Worm (Caenorhabditis elegans) whole organism, L3 larva: ENCODE measurements around the gene F46C5.7.

Experiments used
- R02D3.7 ChIP-seq: fragments of 150-350 bp; optimal IDR thresholded peaks from 2 replicates; lab custom pipeline; 2014; ENCODE audit warnings: missing biosample characterization, missing genetic modification characterization
- ZK546.5 ChIP-seq: sonication (generic microtip); optimal IDR thresholded peaks from 2 replicates; lab custom pipeline; 2017; ENCODE audit warnings: missing biosample characterization, missing genetic modification characterization
- aly-2 ChIP-seq: fragments of 150-350 bp; optimal IDR thresholded peaks from 2 replicates; lab custom pipeline; 2014; ENCODE audit warnings: missing biosample characterization, missing genetic modification characterization
- ama-1 ChIP-seq: fragments of 150-350 bp; optimal IDR thresholded peaks from 2 replicates; lab custom pipeline; 2018
- ceh-9 ChIP-seq: sonication (generic microtip); optimal IDR thresholded peaks from 2 replicates; lab custom pipeline; 2018; ENCODE audit warnings: missing biosample characterization, missing genetic modification characterization
- egl-5 ChIP-seq: fragments of 150-350 bp; optimal IDR thresholded peaks from 2 replicates; lab custom pipeline; 2017; ENCODE audit warnings: missing biosample characterization, missing genetic modification reagents, missing genetic modification characterization, inconsistent platforms
- elt-2 ChIP-seq: sonication (generic microtip); optimal IDR thresholded peaks from 2 replicates; lab custom pipeline; 2016; ENCODE audit warnings: missing genetic modification reagents, mild to moderate bottlenecking, missing genetic modification characterization, missing compliant biosample characterization
- lin-39 ChIP-seq: fragments of 150-350 bp; optimal IDR thresholded peaks from 2 replicates; lab custom pipeline; 2018; ENCODE audit warnings: missing biosample characterization, missing genetic modification reagents, missing genetic modification characterization
- nhr-237 ChIP-seq: fragments of 150-350 bp; optimal IDR thresholded peaks from 2 replicates; lab custom pipeline; 2014; ENCODE audit warnings: missing biosample characterization, missing genetic modification characterization
- nhr-28 ChIP-seq: fragments of 150-350 bp; optimal IDR thresholded peaks from 2 replicates; lab custom pipeline; 2014; ENCODE audit warnings: missing biosample characterization, missing genetic modification characterization
- snpc-4 ChIP-seq: fragments of 150-350 bp; optimal IDR thresholded peaks from 2 replicates; lab custom pipeline; 2014; ENCODE audit warnings: missing biosample characterization, missing genetic modification characterization

DNA sequence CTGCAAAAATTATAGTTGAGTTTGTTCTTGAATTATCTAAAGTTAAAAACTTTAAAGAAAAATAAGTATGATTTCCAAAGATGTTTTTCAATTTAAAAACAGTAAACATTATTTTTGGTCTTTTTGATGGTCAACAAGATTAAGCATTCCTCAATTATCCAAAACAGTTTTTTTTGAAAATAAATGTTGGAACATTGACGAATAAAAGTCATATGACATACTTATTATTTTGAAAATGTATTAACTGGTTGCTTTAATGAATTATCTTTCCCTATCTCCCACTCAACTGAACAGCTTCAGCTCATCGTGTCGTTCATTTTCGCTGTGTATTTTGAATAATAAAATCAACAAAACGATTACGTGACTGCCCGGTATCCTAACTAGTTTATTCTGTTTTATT is 17.9 kb downstream of the F46C5.7 start:
- TF ChIP-seq aly-2 (tag; lab: Kevin White, UChicago) = no peak
- TF ChIP-seq ama-1 (lab: Kevin White, UChicago) = no peak
- TF ChIP-seq R02D3.7 (tag; lab: Kevin White, UChicago) = no peak
- no peak for TF ChIP-seq lin-39 (tag; lab: Kevin White, UChicago)
- TF ChIP-seq snpc-4 (tag; lab: Kevin White, UChicago) = no peak
- TF ChIP-seq nhr-237 (tag; lab: Kevin White, UChicago) = no peak
- no peak for TF ChIP-seq elt-2 (tag; lab: Kevin White, UChicago)
- no peak for TF ChIP-seq ZK546.5 (tag; lab: Kevin White, UChicago)
- TF ChIP-seq egl-5 (tag; lab: Kevin White, UChicago) = no peak
- TF ChIP-seq nhr-28 (tag; lab: Kevin White, UChicago) = no peak
- TF ChIP-seq ceh-9 = no peak
